Worm (Caenorhabditis elegans): Measurements from ENCODE around the gene clec-35.

- TF ChIP-seq lsy-2 (tag; optimal IDR thresholded peaks at IDR 0.05) (no peak), nhr-12 (tag; optimal IDR thresholded peaks at IDR 0.05) (no peak), lin-13 (GFP tag; optimal IDR thresholded peaks at IDR 0.05) (no peak), unc-62 (GFP tag; optimal IDR thresholded peaks at IDR 0.05) (no peak), ztf-4 (tag; optimal IDR thresholded peaks at IDR 0.05) (no peak)
These were observed 10.9 kb downstream of the clec-35 start, which contains the start of gene clec-25 for ce11 chrV:16842941-16843340.

Data from whole organism, L2 larva.